Worm (Caenorhabditis elegans) whole organism, young adult: ENCODE results near the gene Y62E10A.6.

Experiments used
- F22D6.2 ChIP-seq: sonication (generic microtip); optimal IDR thresholded peaks from 2 replicates; lab custom pipeline; 2016; ENCODE audit warnings: mild to moderate bottlenecking, missing genetic modification characterization, missing compliant biosample characterization
- F23B12.7 ChIP-seq: sonication (generic microtip); optimal IDR thresholded peaks from 2 replicates; lab custom pipeline; 2017; ENCODE audit warnings: missing genetic modification characterization, mild to moderate bottlenecking, missing compliant biosample characterization, antibody characterized with exemption, moderate library complexity; ENCODE audit not compliant: insufficient read depth
- F33H1.4 ChIP-seq: fragments of 200-800 bp; sonication (Bioruptor generic); IDR thresholded peaks from 2 replicates; pipeline ENCODE4 v1.3.6; 2022; ENCODE audit warnings: missing genetic modification reagents, missing genetic modification characterization, missing compliant biosample characterization
- F37B4.10 ChIP-seq: fragments of 200-800 bp; sonication (Bioruptor generic); IDR thresholded peaks from 2 replicates; pipeline ENCODE4 v1.3.6; 2022; ENCODE audit warnings: missing genetic modification characterization, missing compliant biosample characterization
- F57C9.4 ChIP-seq: sonication (generic microtip); optimal IDR thresholded peaks from 2 replicates; lab custom pipeline; 2017; ENCODE audit warnings: mild to moderate bottlenecking, missing genetic modification characterization, missing compliant biosample characterization
- Y53G8AR.9 ChIP-seq: fragments of 200-800 bp; sonication (Bioruptor generic); conservative IDR thresholded peaks from 2 replicates; pipeline ENCODE4 v1.3.6; 2022; ENCODE audit warnings: missing genetic modification reagents, missing genetic modification characterization, missing compliant biosample characterization
- Y56A3A.18 ChIP-seq: fragments of 200-800 bp; sonication (Bioruptor generic); IDR thresholded peaks from 2 replicates; pipeline ENCODE4 v1.3.6; 2022; ENCODE audit warnings: missing genetic modification reagents, missing genetic modification characterization, missing compliant biosample characterization
- ZK185.1 ChIP-seq: sonication (generic microtip); optimal IDR thresholded peaks from 2 replicates; lab custom pipeline; 2016; ENCODE audit warnings: mild to moderate bottlenecking, missing genetic modification characterization, missing compliant biosample characterization; ENCODE audit not compliant: poor library complexity, severe bottlenecking
- ama-1 ChIP-seq, 3 experiments: fragments of 150-350 bp in 1 of 3; sonication (generic microtip) in 2 of 3; optimal IDR thresholded peaks; 2 replicates each; lab custom pipeline; 2014 to 2018; ENCODE audit warnings: missing biosample characterization in 2 of 3, missing genetic modification characterization in 2 of 3, missing genetic modification reagents in 2 of 3
- aptf-2 ChIP-seq: fragments of 200-800 bp; sonication (Bioruptor generic); conservative IDR thresholded peaks from 2 replicates; pipeline ENCODE4 v1.3.6; 2022; ENCODE audit warnings: missing genetic modification reagents, missing genetic modification characterization, missing compliant biosample characterization
- aptf-3 ChIP-seq: fragments of 200-800 bp; sonication (Bioruptor generic); IDR thresholded peaks from 2 replicates; pipeline ENCODE4 v1.3.6; 2022; ENCODE audit warnings: missing genetic modification characterization, missing compliant biosample characterization
- atf-7 ChIP-seq: sonication (generic microtip); optimal IDR thresholded peaks from 2 replicates; lab custom pipeline; 2017; ENCODE audit warnings: mild to moderate bottlenecking, missing genetic modification characterization, missing compliant biosample characterization
- cebp-1 ChIP-seq, 2 experiments: fragments of 200-800 bp in 1 of 2; sonication (Bioruptor generic) in 1 of 2; sonication (generic microtip) in 1 of 2; IDR thresholded peaks in 1 of 2; optimal IDR thresholded peaks in 1 of 2; 2 replicates each; pipeline versions ENCODE4 v1.3.6 to Lab custom; 2017 to 2022; ENCODE audit warnings: missing compliant biosample characterization in 2 of 2, missing genetic modification characterization in 2 of 2, mild to moderate bottlenecking in 1 of 2, missing genetic modification reagents in 1 of 2, moderate library complexity in 1 of 2
- ceh-27 ChIP-seq: fragments of 200-800 bp; sonication (Bioruptor generic); optimal IDR thresholded peaks from 2 replicates; lab custom pipeline; 2018; ENCODE audit warnings: mild to moderate bottlenecking, missing genetic modification characterization, moderate library complexity, missing compliant biosample characterization
- ceh-58 ChIP-seq: fragments of 200-800 bp; sonication (Bioruptor generic); IDR thresholded peaks from 2 replicates; pipeline ENCODE4 v1.3.6; 2022; ENCODE audit warnings: missing genetic modification characterization, missing compliant biosample characterization
- chd-7 ChIP-seq: sonication (generic microtip); optimal IDR thresholded peaks from 2 replicates; lab custom pipeline; 2016; ENCODE audit warnings: mild to moderate bottlenecking, missing genetic modification characterization, moderate library complexity, missing compliant biosample characterization
- dpl-1 ChIP-seq: fragments of 150-350 bp; optimal IDR thresholded peaks from 2 replicates; lab custom pipeline; 2014; ENCODE audit warnings: missing biosample characterization, missing genetic modification reagents, missing genetic modification characterization
- egl-44 ChIP-seq: fragments of 200-800 bp; sonication (Bioruptor generic); IDR thresholded peaks from 2 replicates; pipeline ENCODE4 v1.3.6; 2022; ENCODE audit warnings: missing genetic modification reagents, missing genetic modification characterization, missing compliant biosample characterization
- egrh-3 ChIP-seq: fragments of 200-800 bp; sonication (Bioruptor generic); IDR thresholded peaks from 2 replicates; pipeline ENCODE4 v1.3.6; 2022; ENCODE audit warnings: missing genetic modification reagents, missing genetic modification characterization, missing compliant biosample characterization
- lin-26 ChIP-seq: fragments of 200-800 bp; sonication (Bioruptor generic); IDR thresholded peaks from 2 replicates; pipeline ENCODE4 v1.3.6; 2022; ENCODE audit warnings: missing genetic modification reagents, missing genetic modification characterization, missing compliant biosample characterization
- lin-35 ChIP-seq, 3 experiments: fragments of 150-350 bp in 2 of 3; sonication (generic microtip) in 1 of 3; optimal IDR thresholded peaks; 2 replicates each; lab custom pipeline; 2014 to 2018; ENCODE audit warnings: missing biosample characterization in 3 of 3, missing genetic modification characterization in 3 of 3, missing genetic modification reagents in 3 of 3
- lir-1 ChIP-seq: fragments of 200-800 bp; sonication (Bioruptor generic); conservative IDR thresholded peaks from 2 replicates; pipeline ENCODE4 v1.3.6; 2022; ENCODE audit warnings: missing genetic modification reagents, missing genetic modification characterization, missing compliant biosample characterization
- madf-6 ChIP-seq: fragments of 200-800 bp; sonication (Bioruptor generic); IDR thresholded peaks from 2 replicates; pipeline ENCODE4 v1.3.6; 2022; ENCODE audit warnings: missing genetic modification reagents, missing genetic modification characterization, missing compliant biosample characterization
- nhr-90 ChIP-seq: sonication (generic microtip); optimal IDR thresholded peaks from 2 replicates; lab custom pipeline; 2016; ENCODE audit warnings: missing genotype, mild to moderate bottlenecking, missing genetic modification characterization, missing compliant biosample characterization
- pha-4 ChIP-seq: fragments of 150-350 bp; sonication (generic microtip); optimal IDR thresholded peaks from 2 replicates; lab custom pipeline; 2014; ENCODE audit warnings: missing biosample characterization, missing genetic modification reagents, missing genetic modification characterization
- sdz-38 ChIP-seq: sonication (generic microtip); optimal IDR thresholded peaks from 2 replicates; lab custom pipeline; 2016; ENCODE audit warnings: missing genotype, missing genetic modification characterization, missing compliant biosample characterization
- snpc-3.4 ChIP-seq: sonication (generic microtip); optimal IDR thresholded peaks from 2 replicates; lab custom pipeline; 2017; ENCODE audit warnings: missing genetic modification characterization, mild to moderate bottlenecking, missing compliant biosample characterization, antibody characterized with exemption, moderate library complexity, missing genotype, missing genetic modification reagents
- snpc-4 ChIP-seq, 5 experiments: fragments of 150-350 bp in 1 of 5; sonication (generic microtip) in 4 of 5; optimal IDR thresholded peaks; 2 replicates each; lab custom pipeline; 2014 to 2018; ENCODE audit warnings: missing genetic modification characterization in 5 of 5, missing biosample characterization in 3 of 5, antibody characterized with exemption in 2 of 5, mild to moderate bottlenecking in 2 of 5, missing compliant biosample characterization in 2 of 5, missing genotype in 2 of 5, moderate library complexity in 2 of 5, missing genetic modification reagents in 1 of 5
- tbp1 ChIP-seq: fragments of 200-800 bp; sonication (Bioruptor generic); optimal IDR thresholded peaks from 2 replicates; lab custom pipeline; 2018; ENCODE audit warnings: mild to moderate bottlenecking, missing genetic modification characterization, missing compliant biosample characterization
- ztf-18 ChIP-seq: sonication (generic microtip); optimal IDR thresholded peaks from 2 replicates; lab custom pipeline; 2016; ENCODE audit warnings: missing genotype, mild to moderate bottlenecking, missing genetic modification characterization, missing compliant biosample characterization
- ztf-22 ChIP-seq: fragments of 200-800 bp; sonication (Bioruptor generic); optimal IDR thresholded peaks from 2 replicates; lab custom pipeline; 2018; ENCODE audit warnings: mild to moderate bottlenecking, missing genetic modification characterization, moderate library complexity, missing compliant biosample characterization
- ztf-25 ChIP-seq: fragments of 200-800 bp; sonication (Bioruptor generic); IDR thresholded peaks from 2 replicates; pipeline ENCODE4 v1.3.6; 2022; ENCODE audit warnings: missing genetic modification reagents, missing genetic modification characterization, missing compliant biosample characterization
- ztf-26 ChIP-seq: sonication (generic microtip); optimal IDR thresholded peaks from 2 replicates; lab custom pipeline; 2017; ENCODE audit warnings: missing genetic modification characterization, missing compliant biosample characterization

Gene Y62E10A.6

DNA sequence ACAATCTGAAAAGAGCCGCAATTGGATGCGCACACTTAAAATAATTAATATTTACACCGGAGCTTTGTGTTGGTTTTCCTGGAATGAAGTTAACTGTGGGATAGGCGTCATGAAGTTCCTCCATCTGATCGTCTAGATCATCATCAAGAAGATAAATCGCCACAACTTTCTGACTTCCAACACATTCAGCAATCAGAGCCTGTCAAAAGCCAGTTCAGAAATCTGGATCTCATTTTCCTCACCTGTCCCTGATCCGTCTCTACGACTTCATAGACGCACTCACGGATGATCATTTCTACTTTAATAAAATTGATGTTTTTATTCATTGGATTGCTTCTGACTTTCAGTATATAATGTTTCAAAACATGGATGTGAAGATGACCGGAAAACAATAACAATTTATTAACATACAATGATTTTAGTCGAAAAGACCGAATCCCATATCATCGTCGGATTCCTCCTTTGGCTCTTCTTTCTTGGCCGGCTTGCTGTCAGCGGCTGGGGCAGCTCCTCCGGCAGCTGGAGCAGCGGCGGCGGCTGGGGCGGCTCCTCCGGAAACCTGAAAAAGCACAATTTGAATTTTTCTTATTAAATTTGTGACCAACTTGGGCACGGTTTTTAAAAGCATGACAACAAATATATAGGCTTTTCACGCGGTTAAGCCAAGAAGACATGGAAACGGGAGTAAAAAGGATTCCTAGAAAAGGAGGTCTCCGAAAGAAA is 2.5 kb upstream of the Y62E10A.6 start, which contains the start of gene agt-1 (continued):
- 0 out of 2 replicates have a peak, but pooled peaks have one; percentile 17 for TF ChIP-seq egl-44
- TF ChIP-seq Y56A3A.18 (GFP tag; lab: Robert Waterston, UW) = peak; percentile 69

ce11 chrIV:13370235-13370739 is 1.5 kb upstream of the Y62E10A.6 start, which contains the start of the genes rla-2, popl-7 and Y62E10A.24:
TSS of gene rla-2 (minus strand) at chrIV:13370285.
TSS of gene popl-7 (plus strand) at chrIV:13370689.
TSS of gene Y62E10A.24 (plus strand) at chrIV:13370710.
- TF ChIP-seq ztf-25 (GFP tag; lab: Robert Waterston, UW) = no peak
- no peak for TF ChIP-seq ztf-22 (GFP tag; lab: Kevin White, UChicago)
- no peak for TF ChIP-seq atf-7 (tag; lab: Kevin White, UChicago)
- no peak for TF ChIP-seq egrh-3 (GFP tag; lab: Robert Waterston, UW)
- TF ChIP-seq lin-35 (GFP tag; optimal IDR thresholded peaks at IDR 0.05; lab: Kevin White, UChicago) = no peak
- no peak for TF ChIP-seq ceh-27 (GFP tag; lab: Kevin White, UChicago)
- peak; percentile 79 for TF ChIP-seq F33H1.4 (GFP tag; lab: Robert Waterston, UW)
- no peak for TF ChIP-seq ZK185.1 (tag; lab: Kevin White, UChicago)
- no peak for TF ChIP-seq snpc-4 (GFP tag; optimal IDR thresholded peaks at IDR 0.05; lab: Kevin White, UChicago)
- TF ChIP-seq snpc-4 (tag; optimal IDR thresholded peaks at IDR 0.05; lab: Kevin White, UChicago) = peak in 1 of 4 experiments; percentile 3
- TF ChIP-seq F23B12.7 = peak; percentile 27
- TF ChIP-seq madf-6 (GFP tag; lab: Robert Waterston, UW) = peak; percentile 12; the same call in 1 of the 2 replicates

DNA sequence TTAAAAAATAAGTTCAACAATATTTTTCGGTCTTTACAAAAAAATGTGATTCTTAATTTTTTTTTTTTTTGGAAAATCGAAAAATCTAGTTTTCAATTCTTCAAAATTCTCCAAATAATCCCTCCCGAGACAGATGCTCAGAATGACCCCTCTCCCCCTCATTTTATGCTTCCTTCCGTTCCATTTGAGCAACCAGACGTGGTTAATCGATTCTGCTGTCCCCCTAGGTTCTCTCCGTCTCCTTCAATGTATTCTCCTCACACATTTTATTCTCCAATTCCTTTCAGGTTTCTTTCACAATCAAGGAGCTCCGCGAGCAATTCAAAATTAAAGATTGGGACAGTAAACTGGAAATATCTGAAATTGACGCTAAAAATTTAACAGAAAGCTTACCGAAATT is 3.1 kb downstream of the Y62E10A.6 start:
- TF ChIP-seq lin-26 (GFP tag; lab: Robert Waterston, UW) (no peak), chd-7 (tag; lab: Kevin White, UChicago) (no peak), Y53G8AR.9 (GFP tag; lab: Robert Waterston, UW) (no peak), ztf-18 (tag; lab: Kevin White, UChicago) (no peak), aptf-3 (GFP tag; lab: Robert Waterston, UW) (no peak), ama-1 (optimal IDR thresholded peaks at IDR 0.05; lab: Kevin White, UChicago) (no peak), ama-1 (GFP tag; optimal IDR thresholded peaks at IDR 0.05; lab: Kevin White, UChicago) (no peak), lir-1 (GFP tag; lab: Robert Waterston, UW) (no peak), ceh-58 (no peak), F37B4.10 (GFP tag; lab: Robert Waterston, UW) (no peak)

DNA sequence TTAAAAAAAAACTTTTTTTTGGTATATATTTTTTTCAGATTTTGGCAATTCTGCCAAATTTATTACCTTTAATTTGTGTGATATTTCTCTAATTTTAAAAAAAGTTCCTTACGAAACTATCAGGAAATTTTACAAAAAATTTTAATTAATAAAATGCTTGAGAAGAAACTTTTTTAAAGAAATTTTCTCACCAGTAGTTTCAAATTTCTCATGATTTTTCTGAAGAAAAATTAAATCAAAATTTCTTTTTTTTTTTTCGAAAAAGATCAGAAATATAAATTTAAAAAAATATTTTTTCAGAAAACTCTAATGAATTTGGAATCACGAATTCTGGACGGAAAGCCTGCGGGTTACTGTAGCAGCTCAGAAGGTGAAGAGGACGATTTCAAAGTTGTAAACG is 5.9 kb downstream of the Y62E10A.6 start, which contains the start of gene mau-8:
TSS of gene mau-8 (plus strand) at position 301 of the 400 bp plus-strand sequence.
- TF ChIP-seq F22D6.2 (no peak), snpc-4 (GFP tag; optimal IDR thresholded peaks at IDR 0.05; lab: Kevin White, UChicago) (no peak), snpc-4 (tag; optimal IDR thresholded peaks at IDR 0.05; lab: Kevin White, UChicago) (no peak), nhr-90 (no peak), F57C9.4 (tag; lab: Kevin White, UChicago) (no peak), aptf-2 (GFP tag; lab: Robert Waterston, UW) (no peak), sdz-38 (tag; lab: Kevin White, UChicago) (no peak), ztf-26 (no peak), tbp1 (GFP tag; lab: Kevin White, UChicago) (no peak), pha-4 (no peak), lin-35 (GFP tag; optimal IDR thresholded peaks at IDR 0.05; lab: Kevin White, UChicago) (no peak), ama-1 (optimal IDR thresholded peaks at IDR 0.05; lab: Kevin White, UChicago) (no peak), ama-1 (GFP tag; optimal IDR thresholded peaks at IDR 0.05; lab: Kevin White, UChicago) (no peak), dpl-1 (GFP tag; lab: Kevin White, UChicago) (no peak), cebp-1 (GFP tag; IDR thresholded peaks at IDR 0.05; lab: Robert Waterston, UW) (no peak), cebp-1 (tag; optimal IDR thresholded peaks at IDR 0.05; lab: Kevin White, UChicago) (no peak), snpc-3.4 (no peak)
